Fruit fly (Drosophila melanogaster): Measurements from ENCODE around the gene CG12213.

Gene CG12213

DNA sequence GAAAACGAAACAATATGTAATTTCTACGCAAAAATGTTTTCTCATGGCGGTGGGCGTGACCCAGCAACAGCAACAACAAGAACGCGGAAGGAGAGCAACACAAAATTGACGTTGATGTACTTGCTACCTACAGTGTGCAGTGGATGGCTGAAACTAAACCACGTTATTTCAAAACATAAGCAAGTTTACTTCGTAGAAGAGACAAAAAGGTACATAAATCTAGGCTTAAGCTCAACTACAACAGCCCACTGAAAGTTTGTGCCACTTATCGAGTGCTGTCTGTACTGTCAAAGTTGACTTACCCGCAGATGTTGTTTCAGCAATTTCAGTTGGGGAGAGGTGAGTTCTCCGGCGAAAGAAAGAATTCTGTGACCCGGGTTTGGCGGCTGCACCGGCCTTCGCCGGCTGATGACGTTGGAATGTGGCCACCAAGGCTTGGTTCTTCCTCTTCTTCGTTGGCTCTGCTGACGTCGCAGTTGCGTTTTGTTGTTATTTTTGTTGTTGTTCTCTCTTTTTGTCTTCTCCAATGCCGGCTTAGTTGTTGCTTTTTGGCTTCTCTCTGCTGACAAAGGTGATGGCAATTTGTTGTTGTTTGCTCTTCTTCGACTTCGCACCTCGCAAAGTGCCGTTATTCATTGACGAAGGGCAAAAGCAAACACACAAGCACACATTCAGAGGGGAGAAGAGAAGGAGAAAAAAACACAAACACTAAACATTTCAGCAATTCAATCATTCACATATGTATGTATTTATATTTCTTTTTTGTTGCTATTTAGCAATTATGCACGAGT, 20.2 kb downstream of the CG12213 start (continued):
- TF ChIP-seq Stat92E (GFP tag; optimal IDR thresholded peaks at IDR 0.05), result no peak
- no peak for TF ChIP-seq tup (GFP tag; optimal IDR thresholded peaks at IDR 0.05)
- peak; percentile 15 for TF ChIP-seq CG7786 (GFP tag; optimal IDR thresholded peaks at IDR 0.05)
- peak; percentile 43 for TF ChIP-seq crol (GFP tag; IDR thresholded peaks at IDR 0.05)
- no peak for TF ChIP-seq cg (GFP tag; optimal IDR thresholded peaks at IDR 0.05)
- TF ChIP-seq trem (tag; optimal IDR thresholded peaks at IDR 0.05), result no peak
- TF ChIP-seq CG42726 (GFP tag; IDR thresholded peaks at IDR 0.05; ENCODE audit: partially characterized antibody), result no peak
- TF ChIP-seq CG11504 (tag; optimal IDR thresholded peaks at IDR 0.05), result peak; percentile 29
- TF ChIP-seq row (GFP tag; IDR thresholded peaks at IDR 0.05), result peak; percentile 56
- TF ChIP-seq HLH4C (GFP tag; IDR thresholded peaks at IDR 0.05; ENCODE audit: partially characterized antibody), result no peak
- no peak for TF ChIP-seq ase (GFP tag; IDR thresholded peaks at IDR 0.05)
- TF ChIP-seq aop (GFP tag; IDR thresholded peaks at IDR 0.05), result no peak
- TF ChIP-seq kah (GFP tag; optimal IDR thresholded peaks at IDR 0.05), result no peak
- no peak for TF ChIP-seq Sox100B (GFP tag; optimal IDR thresholded peaks at IDR 0.05)
- 0 out of 2 replicates have a peak, but pooled peaks have one; percentile 30 for TF ChIP-seq CG9932 (GFP tag; IDR thresholded peaks at IDR 0.05)
- no peak for TF ChIP-seq trh (GFP tag; optimal IDR thresholded peaks at IDR 0.05)
- no peak for TF ChIP-seq Usf (GFP tag; optimal IDR thresholded peaks at IDR 0.05)
- TF ChIP-seq Meics (GFP tag; optimal IDR thresholded peaks at IDR 0.05), result no peak
- TF ChIP-seq ken (GFP tag; IDR thresholded peaks at IDR 0.05), result no peak
- TF ChIP-seq al (GFP tag; IDR thresholded peaks at IDR 0.05), result peak; percentile 29; the same call in 1 of the 2 replicates
- peak; percentile 80 for TF ChIP-seq CG4360 (GFP tag; IDR thresholded peaks at IDR 0.05)
- peak; percentile 2 for TF ChIP-seq PHDP (tag; optimal IDR thresholded peaks at IDR 0.05)
- TF ChIP-seq CG2678 (tag; optimal IDR thresholded peaks at IDR 0.05), result peak; percentile 32
- 0 out of 2 replicates have a peak, but pooled peaks have one; percentile 18 for TF ChIP-seq CG11247 (GFP tag; IDR thresholded peaks at IDR 0.05)
- TF ChIP-seq Lpt (GFP tag; optimal IDR thresholded peaks at IDR 0.05), result no peak
- TF ChIP-seq sd (tag; optimal IDR thresholded peaks at IDR 0.05), result peak; percentile 74
- TF ChIP-seq Ets97D (GFP tag; optimal IDR thresholded peaks at IDR 0.05), result no peak
- TF ChIP-seq CG6175 (GFP tag; IDR thresholded peaks at IDR 0.05), result no peak
- TF ChIP-seq chinmo (GFP tag; IDR thresholded peaks at IDR 0.05; ENCODE audit: partially characterized antibody), result 0 out of 4 replicates have a peak, but pooled peaks have one; percentile 56
- TF ChIP-seq Atf3 (GFP tag; optimal IDR thresholded peaks at IDR 0.05), result no peak
- TF ChIP-seq CG11696 (GFP tag; IDR thresholded peaks at IDR 0.05), result no peak
- TF ChIP-seq CG9215 (GFP tag; IDR thresholded peaks at IDR 0.05), result no peak
- peak; percentile 64 for TF ChIP-seq Rfx (GFP tag; IDR thresholded peaks at IDR 0.05)
- TF ChIP-seq kni (GFP tag; optimal IDR thresholded peaks at IDR 0.05), result peak; percentile 46
- no peak for TF ChIP-seq CG31441 (GFP tag; IDR thresholded peaks at IDR 0.05)
- no peak for TF ChIP-seq onecut (GFP tag; IDR thresholded peaks at IDR 0.05)
- TF ChIP-seq CG15601 (tag; optimal IDR thresholded peaks at IDR 0.05), result no peak
- no peak for TF ChIP-seq zfh2 (GFP tag; optimal IDR thresholded peaks at IDR 0.05)
- TF ChIP-seq CG16863 (GFP tag; optimal IDR thresholded peaks at IDR 0.05), result peak; percentile 23
- TF ChIP-seq CG32767 (GFP tag; IDR thresholded peaks at IDR 0.05), result 0 out of 2 replicates have a peak, but pooled peaks have one; percentile 25
- peak; percentile 41; the same call in 1 of the 2 replicates for TF ChIP-seq Ptx1 (GFP tag; IDR thresholded peaks at IDR 0.05)
- peak; percentile 27 for TF ChIP-seq unpg (GFP tag; optimal IDR thresholded peaks at IDR 0.05)
- no peak for TF ChIP-seq crp (GFP tag; optimal IDR thresholded peaks at IDR 0.05)
- TF ChIP-seq CG14965 (GFP tag; optimal IDR thresholded peaks at IDR 0.05; ENCODE audit: borderline replicate concordance), result no peak
- TF ChIP-seq gem (tag; optimal IDR thresholded peaks at IDR 0.05), result peak; percentile 37
- TF ChIP-seq Aef1 (GFP tag; IDR thresholded peaks at IDR 0.05), result peak; percentile 33; the same call in 2 of the 3 replicates
- TF ChIP-seq ems (GFP tag; optimal IDR thresholded peaks at IDR 0.05), result peak; percentile 25
- TF ChIP-seq tll (GFP tag; optimal IDR thresholded peaks at IDR 0.05), result peak in 1 of 2 experiments; percentile 86
- TF ChIP-seq twi (tag; optimal IDR thresholded peaks at IDR 0.05), result no peak
